Worm (Caenorhabditis elegans) whole organism, L1 larva: Measurements from ENCODE around the gene C02B8.12.

ENCODE experiments used
- C16A3.4 ChIP-seq: fragments of 150-350 bp; optimal IDR thresholded peaks from 2 replicates; lab custom pipeline; 2014; ENCODE audit warnings: missing biosample characterization, missing genetic modification characterization
- F16B12.6 ChIP-seq: fragments of 150-350 bp; optimal IDR thresholded peaks from 2 replicates; lab custom pipeline; 2014; ENCODE audit warnings: missing biosample characterization, missing genetic modification characterization
- Y116A8C.19 ChIP-seq: sonication (generic microtip); optimal IDR thresholded peaks from 2 replicates; lab custom pipeline; 2016; ENCODE audit warnings: missing compliant biosample characterization, missing genetic modification characterization, borderline replicate concordance
- ama-1 ChIP-seq: fragments of 150-350 bp; optimal IDR thresholded peaks from 2 replicates; lab custom pipeline; 2014
- blmp-1 ChIP-seq: fragments of 150-350 bp; optimal IDR thresholded peaks from 2 replicates; lab custom pipeline; 2014; ENCODE audit warnings: missing biosample characterization, missing genetic modification characterization
- ceh-8 ChIP-seq: fragments of 200-800 bp; sonication (Bioruptor generic); optimal IDR thresholded peaks from 2 replicates; lab custom pipeline; 2018; ENCODE audit warnings: mild to moderate bottlenecking, missing genetic modification characterization, moderate library complexity, missing compliant biosample characterization
- efl-1 ChIP-seq, 4 experiments: fragments of 150-350 bp; optimal IDR thresholded peaks in 3 of 4; peaks in 1 of 4; 1 replicate in 1 of 4; 2 replicates in 3 of 4; lab custom pipeline; 2014; ENCODE audit warnings: missing biosample characterization in 2 of 4, missing genetic modification characterization in 2 of 4, missing genetic modification reagents in 2 of 4
- efl-3 ChIP-seq: fragments of 200-800 bp; sonication (Bioruptor generic); optimal IDR thresholded peaks from 2 replicates; lab custom pipeline; 2018; ENCODE audit warnings: mild to moderate bottlenecking, missing genetic modification characterization, missing compliant biosample characterization
- egl-13 ChIP-seq: sonication (generic microtip); optimal IDR thresholded peaks from 2 replicates; lab custom pipeline; 2016; ENCODE audit warnings: missing genotype, missing genetic modification reagents, missing genetic modification characterization, missing compliant biosample characterization
- elt-2 ChIP-seq: sonication (generic microtip); optimal IDR thresholded peaks from 2 replicates; lab custom pipeline; 2016; ENCODE audit warnings: missing genetic modification characterization, mild to moderate bottlenecking, inconsistent platforms, missing compliant biosample characterization, missing genetic modification reagents
- elt-3 ChIP-seq, 6 experiments: fragments of 150-350 bp in 1 of 6; sonication (generic microtip); optimal IDR thresholded peaks; 2 replicates each; lab custom pipeline; 2017 to 2018; ENCODE audit warnings: missing biosample characterization in 6 of 6, missing genetic modification characterization in 6 of 6, inconsistent platforms in 1 of 6
- fkh-4 ChIP-seq: sonication (generic microtip); optimal IDR thresholded peaks from 2 replicates; lab custom pipeline; 2016; ENCODE audit warnings: missing compliant biosample characterization, missing genetic modification characterization, borderline replicate concordance
- fkh-8 ChIP-seq: sonication (generic microtip); optimal IDR thresholded peaks from 2 replicates; lab custom pipeline; 2016; ENCODE audit warnings: mild to moderate bottlenecking, missing genetic modification characterization, missing compliant biosample characterization
- grh-1 ChIP-seq: fragments of 200-800 bp; sonication (Bioruptor generic); IDR thresholded peaks from 2 replicates; pipeline ENCODE4 v1.3.6; 2022; ENCODE audit warnings: missing genetic modification reagents, missing genetic modification characterization, missing compliant biosample characterization
- hlh-17 ChIP-seq: fragments of 200-800 bp; sonication (Bioruptor generic); optimal IDR thresholded peaks from 2 replicates; lab custom pipeline; 2018; ENCODE audit warnings: missing genetic modification characterization, mild to moderate bottlenecking, missing compliant biosample characterization, moderate library complexity, borderline replicate concordance
- hpl-2 ChIP-seq: fragments of 150-350 bp; optimal IDR thresholded peaks from 2 replicates; lab custom pipeline; 2014; ENCODE audit warnings: missing biosample characterization, missing genetic modification reagents, missing genetic modification characterization
- irx-1 ChIP-seq: sonication (generic microtip); optimal IDR thresholded peaks from 2 replicates; lab custom pipeline; 2016; ENCODE audit warnings: missing genetic modification characterization, missing compliant biosample characterization
- jun-1 ChIP-seq: fragments of 150-350 bp; optimal IDR thresholded peaks from 2 replicates; lab custom pipeline; 2014; ENCODE audit warnings: missing biosample characterization, missing genetic modification reagents, missing genetic modification characterization
- lin-13 ChIP-seq: fragments of 150-350 bp; optimal IDR thresholded peaks from 2 replicates; lab custom pipeline; 2014; ENCODE audit warnings: missing biosample characterization, missing genetic modification reagents, missing genetic modification characterization
- lin-14 ChIP-seq: fragments of 200-800 bp; sonication (Bioruptor generic); optimal IDR thresholded peaks from 2 replicates; lab custom pipeline; 2018; ENCODE audit warnings: mild to moderate bottlenecking, missing genetic modification characterization, moderate library complexity, missing compliant biosample characterization
- lin-35 ChIP-seq, 2 experiments: fragments of 150-350 bp; optimal IDR thresholded peaks; 2 replicates each; lab custom pipeline; 2014; ENCODE audit warnings: missing biosample characterization in 2 of 2, missing genetic modification characterization in 2 of 2, missing genetic modification reagents in 2 of 2
- lsy-2 ChIP-seq, 2 experiments: fragments of 150-350 bp; optimal IDR thresholded peaks; 2 replicates each; lab custom pipeline; 2014; ENCODE audit warnings: missing biosample characterization in 2 of 2, missing genetic modification characterization in 2 of 2
- mdl-1 ChIP-seq, 2 experiments: fragments of 150-350 bp; optimal IDR thresholded peaks; 2 replicates each; lab custom pipeline; 2014 to 2017; ENCODE audit warnings: missing biosample characterization in 2 of 2, missing genetic modification characterization in 2 of 2, inconsistent platforms in 1 of 2
- mef-2 ChIP-seq: fragments of 150-350 bp; optimal IDR thresholded peaks from 2 replicates; lab custom pipeline; 2014; ENCODE audit warnings: missing biosample characterization, missing genetic modification characterization
- mep-1 ChIP-seq: fragments of 150-350 bp; optimal IDR thresholded peaks from 2 replicates; lab custom pipeline; 2014; ENCODE audit warnings: missing biosample characterization, missing genetic modification characterization
- nhr-12 ChIP-seq: sonication (generic microtip); optimal IDR thresholded peaks from 2 replicates; lab custom pipeline; 2017; ENCODE audit warnings: missing biosample characterization, missing genetic modification characterization
- nhr-19 ChIP-seq: fragments of 200-800 bp; sonication (Bioruptor generic); conservative IDR thresholded peaks from 2 replicates; pipeline ENCODE4 v1.3.6; 2022; ENCODE audit warnings: missing genetic modification characterization, missing compliant biosample characterization
- nhr-20 ChIP-seq: sonication (generic microtip); optimal IDR thresholded peaks from 2 replicates; lab custom pipeline; 2016; ENCODE audit warnings: mild to moderate bottlenecking, missing genetic modification characterization, missing compliant biosample characterization
- nhr-237 ChIP-seq: fragments of 150-350 bp; optimal IDR thresholded peaks from 2 replicates; lab custom pipeline; 2014; ENCODE audit warnings: missing biosample characterization, missing genetic modification characterization
- nhr-47 ChIP-seq: sonication (generic microtip); optimal IDR thresholded peaks from 2 replicates; lab custom pipeline; 2016; ENCODE audit warnings: mild to moderate bottlenecking, missing genetic modification characterization, moderate library complexity, missing compliant biosample characterization
- nhr-71 ChIP-seq: sonication (generic microtip); optimal IDR thresholded peaks from 2 replicates; lab custom pipeline; 2016; ENCODE audit warnings: mild to moderate bottlenecking, missing genetic modification characterization, moderate library complexity, missing compliant biosample characterization
- nhr-85 ChIP-seq: sonication (generic microtip); peaks from one replicate; lab custom pipeline; 2016; ENCODE audit warnings: missing genetic modification characterization, inconsistent platforms, missing compliant biosample characterization
- nhr-90 ChIP-seq: sonication (generic microtip); optimal IDR thresholded peaks from 2 replicates; lab custom pipeline; 2016; ENCODE audit warnings: mild to moderate bottlenecking, missing genetic modification characterization, missing compliant biosample characterization; ENCODE audit not compliant: poor library complexity
- pqm-1 ChIP-seq: sonication (generic microtip); optimal IDR thresholded peaks from 3 replicates; lab custom pipeline; 2017; ENCODE audit warnings: missing biosample characterization, missing genetic modification characterization
- rnt-1 ChIP-seq: sonication (generic microtip); optimal IDR thresholded peaks from 2 replicates; lab custom pipeline; 2016; ENCODE audit warnings: mild to moderate bottlenecking, missing genetic modification characterization, moderate library complexity, missing compliant biosample characterization
- snu-23 ChIP-seq: sonication (generic microtip); optimal IDR thresholded peaks from 2 replicates; lab custom pipeline; 2016; ENCODE audit warnings: missing genetic modification characterization, missing compliant biosample characterization
- sox-4 ChIP-seq: sonication (generic microtip); optimal IDR thresholded peaks from 2 replicates; lab custom pipeline; 2016; ENCODE audit warnings: missing genetic modification characterization, missing compliant biosample characterization
- sup-37 ChIP-seq: fragments of 200-800 bp; sonication (Bioruptor generic); optimal IDR thresholded peaks from 2 replicates; lab custom pipeline; 2018; ENCODE audit warnings: mild to moderate bottlenecking, missing genetic modification characterization, missing compliant biosample characterization
- swsn-7 ChIP-seq: sonication (generic microtip); optimal IDR thresholded peaks from 2 replicates; lab custom pipeline; 2016; ENCODE audit warnings: missing genetic modification characterization, missing compliant biosample characterization
- tbx-2 ChIP-seq: sonication (generic microtip); optimal IDR thresholded peaks from 2 replicates; lab custom pipeline; 2016; ENCODE audit warnings: missing genetic modification characterization, missing compliant biosample characterization
- unc-130 ChIP-seq: fragments of 150-350 bp; optimal IDR thresholded peaks from 2 replicates; lab custom pipeline; 2017; ENCODE audit warnings: missing biosample characterization, missing genetic modification characterization, inconsistent platforms
- vab-15 ChIP-seq: sonication (generic microtip); optimal IDR thresholded peaks from 2 replicates; lab custom pipeline; 2017; ENCODE audit warnings: missing genotype, mild to moderate bottlenecking, missing genetic modification characterization, missing compliant biosample characterization
- xbp-1 ChIP-seq: sonication (generic microtip); optimal IDR thresholded peaks from 2 replicates; lab custom pipeline; 2016; ENCODE audit warnings: missing genetic modification characterization, missing compliant biosample characterization
- zag-1 ChIP-seq: fragments of 150-350 bp; optimal IDR thresholded peaks from 2 replicates; lab custom pipeline; 2014; ENCODE audit warnings: missing biosample characterization, missing genetic modification characterization
- zip-4 ChIP-seq: fragments of 200-800 bp; sonication (Bioruptor generic); optimal IDR thresholded peaks from 2 replicates; lab custom pipeline; 2018; ENCODE audit warnings: mild to moderate bottlenecking, missing genetic modification characterization, moderate library complexity, missing compliant biosample characterization
- ztf-11 ChIP-seq, 2 experiments: sonication (generic microtip); optimal IDR thresholded peaks; 2 replicates each; lab custom pipeline; 2016 to 2017; ENCODE audit warnings: missing genetic modification characterization in 2 of 2, missing biosample characterization in 1 of 2, missing compliant biosample characterization in 1 of 2
- ztf-4 ChIP-seq: fragments of 150-350 bp; optimal IDR thresholded peaks from 2 replicates; lab custom pipeline; 2014; ENCODE audit warnings: missing biosample characterization, missing genetic modification characterization

The C02B8.12 gene

ce11 chrX:8083919-8084318, 39.2 kb downstream of the C02B8.12 start, which contains the start of gene K07E3.4:
K07E3.4 (minus strand) TSS chrX:8084018.
- TF ChIP-seq nhr-19 (peak; percentile 54), ceh-8 (no peak), C16A3.4 (tag; lab: Kevin White, UChicago) (peak; percentile 24), unc-130 (peak; percentile 81), irx-1 (tag; lab: Kevin White, UChicago) (peak; percentile 38), nhr-90 (tag; lab: Kevin White, UChicago) (peak; percentile 88), nhr-12 (tag; lab: Kevin White, UChicago) (no peak), F16B12.6 (tag; lab: Kevin White, UChicago) (no peak), sox-4 (tag; lab: Kevin White, UChicago) (no peak), blmp-1 (tag; lab: Kevin White, UChicago) (peak; percentile 87), snu-23 (GFP tag; lab: Kevin White, UChicago) (peak; percentile 82), lin-35 (GFP tag; optimal IDR thresholded peaks at IDR 0.05; lab: Kevin White, UChicago) (peak; percentile 10 to 76), fkh-8 (tag; lab: Kevin White, UChicago) (peak; percentile 12), mep-1 (tag; lab: Kevin White, UChicago) (peak; percentile 67), swsn-7 (tag; lab: Kevin White, UChicago) (peak; percentile 38), zip-4 (GFP tag; lab: Kevin White, UChicago) (peak; percentile 4), ama-1 (peak; percentile 14), xbp-1 (tag; lab: Kevin White, UChicago) (peak; percentile 31), nhr-85 (tag; lab: Kevin White, UChicago) (peak; percentile 98), pqm-1 (tag; lab: Kevin White, UChicago) (no peak), efl-3 (GFP tag; lab: Kevin White, UChicago) (no peak), rnt-1 (tag; lab: Kevin White, UChicago) (peak; percentile 19), grh-1 (GFP tag; lab: Robert Waterston, UW) (peak; percentile 57), hlh-17 (no peak), elt-2 (peak; percentile 78), ztf-11 (tag; optimal IDR thresholded peaks at IDR 0.05; lab: Kevin White, UChicago) (no peak), lin-13 (GFP tag; lab: Kevin White, UChicago) (peak; percentile 37), tbx-2 (tag; lab: Kevin White, UChicago) (peak; percentile 57), egl-13 (tag; lab: Kevin White, UChicago) (no peak), nhr-47 (tag; lab: Kevin White, UChicago) (peak; percentile 58), lin-14 (GFP tag; lab: Kevin White, UChicago) (peak; percentile 90), zag-1 (tag; lab: Kevin White, UChicago) (no peak), elt-3 (tag; optimal IDR thresholded peaks at IDR 0.05; lab: Kevin White, UChicago) (peak in 5 of 6 experiments; percentile 27 to 88 (median 80)), vab-15 (no peak), hpl-2 (GFP tag; lab: Kevin White, UChicago) (no peak), efl-1 (optimal IDR thresholded peaks at IDR 0.05; lab: Kevin White, UChicago) (no peak), efl-1 (GFP tag; optimal IDR thresholded peaks at IDR 0.05 in 1 of 2; lab: Kevin White, UChicago) (peak in 1 of 2 experiments; percentile 58), nhr-20 (tag; lab: Kevin White, UChicago) (peak; percentile 91), jun-1 (tag; lab: Kevin White, UChicago) (peak; percentile 52), mef-2 (tag; lab: Kevin White, UChicago) (no peak), nhr-237 (no peak), sup-37 (GFP tag; lab: Kevin White, UChicago) (no peak), fkh-4 (tag; lab: Kevin White, UChicago) (no peak), nhr-71 (peak; percentile 86), ztf-4 (peak; percentile 39), lsy-2 (tag; optimal IDR thresholded peaks at IDR 0.05; lab: Kevin White, UChicago) (peak; percentile 29 to 40), mdl-1 (tag; optimal IDR thresholded peaks at IDR 0.05; lab: Kevin White, UChicago) (peak in 1 of 2 experiments; percentile 94), Y116A8C.19 (no peak)
- TF ChIP-seq, all 84 proteins: peak for 30
